Fruit fly (Drosophila melanogaster): ENCODE measurements around the gene Icmt.
A peak's percentile ranks its signal among the peaks of the same experiment; 100 is the strongest.

Gene Icmt

dm6 chr3L:13015195-13015822 is 2.8 kb upstream of the Icmt start, which contains the start of gene MICAL-like (continued):
- no peak for TF ChIP-seq CG11560 (tag; IDR thresholded peaks at IDR 0.05)
- peak; percentile 10 for TF ChIP-seq Camta (GFP tag; optimal IDR thresholded peaks at IDR 0.05)
- peak in 1 of 2 experiments; percentile 28 for TF ChIP-seq bsh (GFP tag; optimal IDR thresholded peaks at IDR 0.05)
- no peak for TF ChIP-seq CG12236 (GFP tag; optimal IDR thresholded peaks at IDR 0.05)
- 0 out of 2 replicates have a peak, but pooled peaks have one; percentile 10 for TF ChIP-seq CG1024 (GFP tag; IDR thresholded peaks at IDR 0.05)
- TF ChIP-seq Dll (GFP tag; IDR thresholded peaks at IDR 0.05; ENCODE audit: partially characterized antibody): peak; percentile 94
- peak; percentile 62 for TF ChIP-seq slbo (GFP tag; IDR thresholded peaks at IDR 0.05)
- TF ChIP-seq bab2 (GFP tag; optimal IDR thresholded peaks at IDR 0.05): peak; percentile 5
- TF ChIP-seq grn (GFP tag; optimal IDR thresholded peaks at IDR 0.05): peak; percentile 18
- TF ChIP-seq dpn (GFP tag; optimal IDR thresholded peaks at IDR 0.05): peak in 1 of 2 experiments; percentile 21
- peak; percentile 50; the same call in 1 of the 2 replicates for TF ChIP-seq NFAT (GFP tag; IDR thresholded peaks at IDR 0.05)
- TF ChIP-seq stc (GFP tag; IDR thresholded peaks at IDR 0.05): no peak
- TF ChIP-seq amos (GFP tag; IDR thresholded peaks at IDR 0.05; ENCODE audit: partially characterized antibody): peak; percentile 73
- TF ChIP-seq CG7839 (tag; optimal IDR thresholded peaks at IDR 0.05): no peak
- no peak for TF ChIP-seq ac (GFP tag; optimal IDR thresholded peaks at IDR 0.05)
- peak; percentile 27 for TF ChIP-seq pnt (GFP tag; optimal IDR thresholded peaks at IDR 0.05)
- TF ChIP-seq Aef1 (GFP tag; IDR thresholded peaks at IDR 0.05): peak; percentile 36; the same call in 2 of the 3 replicates
- peak; percentile 13 for TF ChIP-seq CG5245 (GFP tag; optimal IDR thresholded peaks at IDR 0.05)
- peak; percentile 18 for TF ChIP-seq Atf3 (GFP tag; optimal IDR thresholded peaks at IDR 0.05)
- peak; percentile 40; the same call in 1 of the 2 replicates for TF ChIP-seq CG14014 (GFP tag; IDR thresholded peaks at IDR 0.05)
- TF ChIP-seq Antp (GFP tag; optimal IDR thresholded peaks at IDR 0.05): peak; percentile 47
- peak; percentile 87 for TF ChIP-seq sens (GFP tag)
- TF ChIP-seq ATbp (GFP tag; optimal IDR thresholded peaks at IDR 0.05): no peak
- TF ChIP-seq CG15011 (GFP tag; optimal IDR thresholded peaks at IDR 0.05): no peak
- TF ChIP-seq bbx (GFP tag; IDR thresholded peaks at IDR 0.05; ENCODE audit: partially characterized antibody): peak; percentile 72
- TF ChIP-seq pros (GFP tag; optimal IDR thresholded peaks at IDR 0.05): no peak
- peak; percentile 4 for TF ChIP-seq CG9609 (GFP tag; optimal IDR thresholded peaks at IDR 0.05)
- TF ChIP-seq Xrp1 (GFP tag; IDR thresholded peaks at IDR 0.05): peak; percentile 6; the same call in 1 of the 2 replicates
- peak; percentile 90 for TF ChIP-seq inv (GFP tag; IDR thresholded peaks at IDR 0.05; ENCODE audit: partially characterized antibody)
- no peak for TF ChIP-seq sim (GFP tag; IDR thresholded peaks at IDR 0.05)

dm6 chr3L:13015823-13016465 is 2.1 kb upstream of the Icmt start, which contains the start of gene CG11267:
Gene CG11267, plus strand, starts transcription at chr3L:13016050.
- TF ChIP-seq CG4730 (GFP tag; IDR thresholded peaks at IDR 0.05): peak; percentile 84
- TF ChIP-seq peb (GFP tag; IDR thresholded peaks at IDR 0.05): peak; percentile 73
- TF ChIP-seq prd (optimal IDR thresholded peaks at IDR 0.05): no peak
- TF ChIP-seq prd (GFP tag; IDR thresholded peaks at IDR 0.05): peak; percentile 88
- TF ChIP-seq CG15479 (GFP tag; optimal IDR thresholded peaks at IDR 0.05): no peak
- peak; percentile 81 for TF ChIP-seq grau (tag; optimal IDR thresholded peaks at IDR 0.05)
- TF ChIP-seq dm (GFP tag; optimal IDR thresholded peaks at IDR 0.05): peak; percentile 43
- peak; percentile 59 for TF ChIP-seq Camta (GFP tag; optimal IDR thresholded peaks at IDR 0.05)
- peak; percentile 90 for TF ChIP-seq CG3281 (GFP tag; optimal IDR thresholded peaks at IDR 0.05)
- no peak for TF ChIP-seq Tbp (GFP tag; optimal IDR thresholded peaks at IDR 0.05)
- TF ChIP-seq NC2α (GFP tag; optimal IDR thresholded peaks at IDR 0.05): no peak
- TF ChIP-seq nom (GFP tag; optimal IDR thresholded peaks at IDR 0.05): peak; percentile 60
- TF ChIP-seq CG18262 (tag; optimal IDR thresholded peaks at IDR 0.05): peak; percentile 79
- peak; percentile 70 for TF ChIP-seq C15 (GFP tag; IDR thresholded peaks at IDR 0.05)
- peak; percentile 63 for TF ChIP-seq Spps (tag; optimal IDR thresholded peaks at IDR 0.05)
- peak; percentile 71 for TF ChIP-seq CG6272 (GFP tag; IDR thresholded peaks at IDR 0.05)
- peak; percentile 66 to 78 for TF ChIP-seq bsh (GFP tag; optimal IDR thresholded peaks at IDR 0.05)
- peak; percentile 64 for TF ChIP-seq lbe (GFP tag; optimal IDR thresholded peaks at IDR 0.05)
- peak; percentile 93 for TF ChIP-seq esg (GFP tag; conservative IDR thresholded peaks at IDR 0.05)
- TF ChIP-seq Optix (GFP tag; IDR thresholded peaks at IDR 0.05): peak; percentile 52; the same call in 1 of the 3 replicates
- peak; percentile 75 for TF ChIP-seq ro (GFP tag; IDR thresholded peaks at IDR 0.05)
- no peak for TF ChIP-seq dan (GFP tag; IDR thresholded peaks at IDR 0.05)

Measured in whole organism, embryonic.